Fruit fly (Drosophila melanogaster) whole organism, prepupa: Measurements from ENCODE around the gene CG34461.

Experiments used
- Blimp-1 ChIP-seq: fragments of 200-800 bp; sonication (Bioruptor generic); optimal IDR thresholded peaks from 3 replicates; lab custom pipeline; 2017; ENCODE audit warnings: missing biosample characterization, missing genetic modification characterization, mild to moderate bottlenecking, moderate library complexity, missing genetic modification reagents
- CG10631 ChIP-seq: fragments of 200-800 bp; sonication (Bioruptor generic); optimal IDR thresholded peaks from 2 replicates; lab custom pipeline; 2016; ENCODE audit warnings: missing biosample characterization, missing genetic modification characterization
- CG10669 ChIP-seq: fragments of 200-800 bp; sonication (Bioruptor generic); optimal IDR thresholded peaks from 3 replicates; lab custom pipeline; 2018; ENCODE audit warnings: missing biosample characterization, mild to moderate bottlenecking, missing genetic modification characterization, moderate library complexity
- CG11762 ChIP-seq: fragments of 200-800 bp; sonication (Bioruptor generic); optimal IDR thresholded peaks from 3 replicates; lab custom pipeline; 2016; ENCODE audit warnings: missing biosample characterization, missing genetic modification characterization; ENCODE audit not compliant: insufficient read depth
- CG15336 ChIP-seq: fragments of 200-800 bp; sonication (Bioruptor generic); IDR thresholded peaks from 2 replicates; pipeline ENCODE4 v1.3.6; 2022; ENCODE audit warnings: missing biosample characterization, missing genetic modification characterization
- CG1621 ChIP-seq: fragments of 200-800 bp; sonication (Bioruptor generic); optimal IDR thresholded peaks from 3 replicates; lab custom pipeline; 2018; ENCODE audit warnings: missing biosample characterization, mild to moderate bottlenecking, missing genetic modification characterization
- CG16779 ChIP-seq: fragments of 200-800 bp; sonication (Bioruptor generic); optimal IDR thresholded peaks from 3 replicates; lab custom pipeline; 2017; ENCODE audit warnings: missing biosample characterization, mild to moderate bottlenecking, missing genetic modification characterization
- CG3032 ChIP-seq: fragments of 200-800 bp; optimal IDR thresholded peaks from 2 replicates; lab custom pipeline; 2019; ENCODE audit warnings: missing biosample characterization, mild to moderate bottlenecking, missing genetic modification characterization, moderate library complexity
- CG32006 ChIP-seq: fragments of 200-800 bp; sonication (Bioruptor generic); optimal IDR thresholded peaks from 3 replicates; lab custom pipeline; 2017; ENCODE audit warnings: missing biosample characterization, mild to moderate bottlenecking, missing genetic modification characterization
- CG6276 ChIP-seq: fragments of 200-800 bp; sonication (Bioruptor generic); optimal IDR thresholded peaks from 2 replicates; lab custom pipeline; 2017; ENCODE audit warnings: missing biosample characterization, mild to moderate bottlenecking, missing genetic modification characterization
- CG6792 ChIP-seq: fragments of 200-800 bp; sonication (Bioruptor generic); optimal IDR thresholded peaks from 3 replicates; lab custom pipeline; 2016; ENCODE audit warnings: missing biosample characterization, missing genetic modification characterization
- CG6808 ChIP-seq: fragments of 200-800 bp; sonication (Bioruptor generic); optimal IDR thresholded peaks from 3 replicates; lab custom pipeline; 2017; ENCODE audit warnings: missing biosample characterization, missing genetic modification characterization, mild to moderate bottlenecking, moderate library complexity, missing genetic modification reagents
- CG6854 ChIP-seq: fragments of 200-800 bp; sonication (Bioruptor generic); optimal IDR thresholded peaks from 2 replicates; lab custom pipeline; 2017; ENCODE audit warnings: missing biosample characterization, mild to moderate bottlenecking, missing genetic modification characterization
- CG8119 ChIP-seq: fragments of 200-800 bp; sonication (Bioruptor generic); IDR thresholded peaks from 3 replicates; pipeline ENCODE4 v1.3.6; 2022; ENCODE audit warnings: missing biosample characterization, missing genetic modification characterization
- CG8319 ChIP-seq: fragments of 200-800 bp; sonication (Bioruptor generic); optimal IDR thresholded peaks from 3 replicates; lab custom pipeline; 2016; ENCODE audit warnings: missing biosample characterization, missing genetic modification characterization
- CG9139 ChIP-seq: fragments of 200-800 bp; sonication (Bioruptor generic); optimal IDR thresholded peaks from 3 replicates; lab custom pipeline; 2017; ENCODE audit warnings: missing biosample characterization, mild to moderate bottlenecking, missing genetic modification characterization
- Eip78C ChIP-seq: fragments of 200-800 bp; sonication (Bioruptor generic); peaks from one replicate; lab custom pipeline; 2016; ENCODE audit warnings: missing biosample characterization, missing genetic modification characterization
- Eip93F ChIP-seq: fragments of 200-800 bp; sonication (Bioruptor generic); optimal IDR thresholded peaks from 2 replicates; lab custom pipeline; 2016; ENCODE audit warnings: missing biosample characterization, mild to moderate bottlenecking, missing genetic modification characterization
- Ets21C ChIP-seq: fragments of 200-800 bp; sonication (Bioruptor generic); optimal IDR thresholded peaks from 3 replicates; lab custom pipeline; 2016; ENCODE audit warnings: missing biosample characterization, missing genetic modification characterization
- Hr38 ChIP-seq: sonication (Bioruptor generic); optimal IDR thresholded peaks from 2 replicates; lab custom pipeline; 2016; ENCODE audit warnings: missing biosample characterization, missing genetic modification characterization
- Hr39 ChIP-seq: fragments of 200-800 bp; sonication (Bioruptor generic); optimal IDR thresholded peaks from 2 replicates; lab custom pipeline; 2016; ENCODE audit warnings: missing biosample characterization, missing genetic modification characterization
- Hr4 ChIP-seq: fragments of 200-800 bp; sonication (Bioruptor generic); optimal IDR thresholded peaks from 3 replicates; lab custom pipeline; 2016; ENCODE audit warnings: missing biosample characterization, missing genetic modification characterization
- Met ChIP-seq: fragments of 200-800 bp; sonication (Bioruptor generic); optimal IDR thresholded peaks from 3 replicates; lab custom pipeline; 2016; ENCODE audit warnings: missing biosample characterization, missing genetic modification characterization
- OdsH ChIP-seq: fragments of 200-800 bp; sonication (Bioruptor generic); optimal IDR thresholded peaks from 3 replicates; lab custom pipeline; 2016; ENCODE audit warnings: missing biosample characterization, missing genetic modification characterization
- Smox ChIP-seq: fragments of 200-800 bp; sonication (Bioruptor generic); optimal IDR thresholded peaks from 3 replicates; lab custom pipeline; 2016; ENCODE audit warnings: missing biosample characterization, missing genetic modification characterization
- Sox102F ChIP-seq: fragments of 200-800 bp; sonication (Bioruptor generic); optimal IDR thresholded peaks from 2 replicates; lab custom pipeline; 2016; ENCODE audit warnings: missing biosample characterization, mild to moderate bottlenecking, missing genetic modification characterization
- Sox14 ChIP-seq: fragments of 200-800 bp; sonication (Bioruptor generic); optimal IDR thresholded peaks from 3 replicates; lab custom pipeline; 2016; ENCODE audit warnings: missing biosample characterization, missing genetic modification characterization
- Sox15 ChIP-seq: fragments of 200-800 bp; sonication (Bioruptor generic); optimal IDR thresholded peaks from 3 replicates; lab custom pipeline; 2016; ENCODE audit warnings: missing biosample characterization, missing genetic modification characterization
- achi ChIP-seq: fragments of 200-800 bp; sonication (Bioruptor generic); optimal IDR thresholded peaks from 3 replicates; lab custom pipeline; 2016; ENCODE audit warnings: missing biosample characterization, missing genetic modification characterization
- dac ChIP-seq: fragments of 200-800 bp; sonication (Bioruptor generic); optimal IDR thresholded peaks from 2 replicates; lab custom pipeline; 2017; ENCODE audit warnings: missing biosample characterization, mild to moderate bottlenecking, missing genetic modification characterization
- fd59A ChIP-seq: fragments of 200-800 bp; sonication (Bioruptor generic); optimal IDR thresholded peaks from 2 replicates; lab custom pipeline; 2017; ENCODE audit warnings: missing biosample characterization, mild to moderate bottlenecking, missing genetic modification characterization, missing genetic modification reagents
- fd85E ChIP-seq: fragments of 200-800 bp; sonication (Bioruptor generic); optimal IDR thresholded peaks from 3 replicates; lab custom pipeline; 2016; ENCODE audit warnings: missing biosample characterization, missing genetic modification characterization
- lz ChIP-seq: fragments of 200-800 bp; sonication (Bioruptor generic); optimal IDR thresholded peaks from 3 replicates; lab custom pipeline; 2016; ENCODE audit warnings: missing biosample characterization, missing genetic modification characterization
- net ChIP-seq: fragments of 200-800 bp; sonication (Bioruptor generic); optimal IDR thresholded peaks from 3 replicates; lab custom pipeline; 2016; ENCODE audit warnings: missing biosample characterization, missing genetic modification characterization
- pdm3 ChIP-seq: fragments of 200-800 bp; sonication (Bioruptor generic); optimal IDR thresholded peaks from 3 replicates; lab custom pipeline; 2016; ENCODE audit warnings: missing biosample characterization, missing genetic modification characterization
- salr ChIP-seq, 2 experiments: fragments of 200-800 bp; sonication (Bioruptor generic); optimal IDR thresholded peaks; 3 replicates each; lab custom pipeline; 2016 to 2018; ENCODE audit warnings: missing biosample characterization in 2 of 2, missing genetic modification characterization in 2 of 2, mild to moderate bottlenecking in 1 of 2
- spab ChIP-seq: fragments of 200-800 bp; sonication (Bioruptor generic); optimal IDR thresholded peaks from 2 replicates; lab custom pipeline; 2017; ENCODE audit warnings: missing biosample characterization, mild to moderate bottlenecking, missing genetic modification characterization, missing genetic modification reagents
- ss ChIP-seq, 2 experiments: fragments of 200-800 bp; sonication (Bioruptor generic); optimal IDR thresholded peaks; 2 replicates in 1 of 2; 3 replicates in 1 of 2; lab custom pipeline; 2017 to 2018; ENCODE audit warnings: mild to moderate bottlenecking in 2 of 2, missing biosample characterization in 2 of 2, missing genetic modification characterization in 2 of 2, moderate library complexity in 1 of 2
- svp ChIP-seq: fragments of 200-800 bp; sonication (Bioruptor generic); peaks from one replicate; lab custom pipeline; 2016; ENCODE audit warnings: missing biosample characterization, missing genetic modification characterization
- topi ChIP-seq: fragments of 200-800 bp; sonication (Bioruptor generic); optimal IDR thresholded peaks from 3 replicates; lab custom pipeline; 2016; ENCODE audit warnings: missing biosample characterization, missing genetic modification characterization
- vri ChIP-seq: fragments of 200-800 bp; sonication (Bioruptor generic); optimal IDR thresholded peaks from 3 replicates; lab custom pipeline; 2016; ENCODE audit warnings: missing biosample characterization, mild to moderate bottlenecking, missing genetic modification characterization

Gene CG34461

dm6 chr3L:8328283-8328682, 2.6 kb downstream of the CG34461 start, which contains the start of gene CG34462:
TSS of gene CG34462 (plus strand) at chr3L:8328583.
- TF ChIP-seq Sox14 (GFP tag; lab: Kevin White, UChicago) (no peak), fd59A (GFP tag; lab: Kevin White, UChicago) (no peak), Hr39 (no peak), pdm3 (GFP tag; lab: Kevin White, UChicago) (no peak), achi (GFP tag; lab: Kevin White, UChicago) (no peak), dac (GFP tag; lab: Kevin White, UChicago) (no peak), Ets21C (no peak), CG16779 (tag; lab: Kevin White, UChicago) (no peak), salr (GFP tag; optimal IDR thresholded peaks at IDR 0.05; lab: Kevin White, UChicago) (no peak), CG11762 (GFP tag; lab: Kevin White, UChicago) (no peak), CG3032 (tag; lab: Kevin White, UChicago) (no peak), CG6808 (no peak), Sox102F (GFP tag; lab: Kevin White, UChicago) (no peak), net (GFP tag; lab: Kevin White, UChicago) (no peak), CG8319 (GFP tag; lab: Kevin White, UChicago) (no peak), CG6792 (no peak), OdsH (no peak), Hr4 (no peak), Met (GFP tag; lab: Kevin White, UChicago) (no peak), CG10631 (GFP tag; lab: Kevin White, UChicago) (no peak)
- TF ChIP-seq, all 60 proteins: peak for 0

- TF ChIP-seq Eip78C (GFP tag; lab: Kevin White, UChicago): peak; percentile 12
- TF ChIP-seq CG10631 (GFP tag; lab: Kevin White, UChicago): no peak
- TF ChIP-seq, all 60 proteins: peak for 1
Measured at dm6 chr3L:8329005-8329404, 3.3 kb downstream of the CG34461 start.

- TF ChIP-seq CG15336 (GFP tag; lab: Robert Waterston, UW): no peak
Measured at dm6 chr3L:8331414-8331813, 5.8 kb downstream of the CG34461 start.

- TF ChIP-seq Hr4 (peak; percentile 36), Eip78C (GFP tag; lab: Kevin White, UChicago) (peak; percentile 41), CG8119 (GFP tag; lab: Robert Waterston, UW) (peak; percentile 58), CG6854 (GFP tag; lab: Kevin White, UChicago) (no peak), CG15336 (GFP tag; lab: Robert Waterston, UW) (0 out of 2 replicates have a peak, but pooled peaks have one; percentile 27), CG6276 (GFP tag; lab: Kevin White, UChicago) (peak; percentile 61), svp (GFP tag; lab: Kevin White, UChicago) (no peak), spab (GFP tag; lab: Kevin White, UChicago) (no peak), CG32006 (GFP tag; lab: Kevin White, UChicago) (peak; percentile 2), OdsH (no peak), salr (GFP tag; optimal IDR thresholded peaks at IDR 0.05; lab: Kevin White, UChicago) (no peak), Eip93F (GFP tag; lab: Kevin White, UChicago) (no peak)
- TF ChIP-seq, all 60 proteins: peak for 6
Measured at dm6 chr3L:8333574-8333973, 7.9 kb downstream of the CG34461 start.

- TF ChIP-seq Hr4 (peak; percentile 48), Blimp-1 (GFP tag; lab: Kevin White, UChicago) (no peak), ss (GFP tag; optimal IDR thresholded peaks at IDR 0.05; lab: Kevin White, UChicago) (no peak), CG10669 (GFP tag; lab: Kevin White, UChicago) (no peak), spab (GFP tag; lab: Kevin White, UChicago) (no peak), svp (GFP tag; lab: Kevin White, UChicago) (no peak), CG32006 (GFP tag; lab: Kevin White, UChicago) (peak; percentile 35), Sox14 (GFP tag; lab: Kevin White, UChicago) (no peak), CG6854 (GFP tag; lab: Kevin White, UChicago) (no peak), CG9139 (GFP tag; lab: Kevin White, UChicago) (no peak), Smox (GFP tag; lab: Kevin White, UChicago) (no peak), CG8319 (GFP tag; lab: Kevin White, UChicago) (no peak), vri (GFP tag; lab: Kevin White, UChicago) (no peak), dac (GFP tag; lab: Kevin White, UChicago) (no peak), fd85E (GFP tag; lab: Kevin White, UChicago) (no peak), lz (GFP tag; lab: Kevin White, UChicago) (no peak), Hr38 (no peak), Ets21C (no peak), CG1621 (no peak), Sox15 (GFP tag; lab: Kevin White, UChicago) (no peak), fd59A (GFP tag; lab: Kevin White, UChicago) (no peak), CG15336 (GFP tag; lab: Robert Waterston, UW) (0 out of 2 replicates have a peak, but pooled peaks have one; percentile 21), CG11762 (GFP tag; lab: Kevin White, UChicago) (no peak), CG8119 (GFP tag; lab: Robert Waterston, UW) (peak; percentile 59; the same call in 2 of the 3 replicates), achi (GFP tag; lab: Kevin White, UChicago) (no peak), topi (GFP tag; lab: Kevin White, UChicago) (no peak), Eip78C (GFP tag; lab: Kevin White, UChicago) (no peak), CG6276 (GFP tag; lab: Kevin White, UChicago) (peak; percentile 39)
Measured at dm6 chr3L:8334338-8334737, 8.7 kb downstream of the CG34461 start.
